Fruit fly (Drosophila melanogaster): ENCODE data around the gene Gr61a.
A peak's percentile ranks its signal among the peaks of the same experiment; 100 is the strongest.

Gr61a gene

dm6 chr3L:813229-813837 is 27.9 kb upstream of the Gr61a start (continued):
- TF ChIP-seq CG1621 (tag; optimal IDR thresholded peaks at IDR 0.05) (peak; percentile 92), CG32006 (GFP tag; optimal IDR thresholded peaks at IDR 0.05) (peak; percentile 96), Ets21C (GFP tag; optimal IDR thresholded peaks at IDR 0.05) (no peak), spab (GFP tag; optimal IDR thresholded peaks at IDR 0.05) (peak; percentile 87), CG9139 (GFP tag; optimal IDR thresholded peaks at IDR 0.05) (peak; percentile 73), Ets96B (tag; optimal IDR thresholded peaks at IDR 0.05) (peak; percentile 92), CG10669 (GFP tag; optimal IDR thresholded peaks at IDR 0.05) (peak; percentile 90), Gug (GFP tag; IDR thresholded peaks at IDR 0.05) (peak; percentile 96), Sox15 (GFP tag; optimal IDR thresholded peaks at IDR 0.05) (peak; percentile 51), salr (GFP tag; optimal IDR thresholded peaks at IDR 0.05) (peak; percentile 85 to 88), Lpt (GFP tag; optimal IDR thresholded peaks at IDR 0.05) (peak; percentile 93), CG34406 (GFP tag; optimal IDR thresholded peaks at IDR 0.05) (peak; percentile 62), CG3032 (tag; optimal IDR thresholded peaks at IDR 0.05) (peak; percentile 90), Eip93F (GFP tag; optimal IDR thresholded peaks at IDR 0.05) (no peak), OdsH (GFP tag; optimal IDR thresholded peaks at IDR 0.05) (peak; percentile 89), achi (GFP tag; optimal IDR thresholded peaks at IDR 0.05) (peak; percentile 89), topi (GFP tag; optimal IDR thresholded peaks at IDR 0.05) (peak; percentile 47)

dm6 chr3L:813911-814310 is 27.3 kb upstream of the Gr61a start:
- peak; percentile 0 for TF ChIP-seq dsx (GFP tag; optimal IDR thresholded peaks at IDR 0.05; ENCODE audit: poor library complexity, severe bottlenecking)
- peak; percentile 75 for TF ChIP-seq Eip78C (GFP tag)
- TF ChIP-seq Lpt (GFP tag; optimal IDR thresholded peaks at IDR 0.05), result peak; percentile 15
- no peak for TF ChIP-seq Hr38 (GFP tag; optimal IDR thresholded peaks at IDR 0.05)
- no peak for TF ChIP-seq fkh (GFP tag; optimal IDR thresholded peaks at IDR 0.05)
- no peak for TF ChIP-seq OdsH (GFP tag; optimal IDR thresholded peaks at IDR 0.05)
- no peak for TF ChIP-seq CG10631 (GFP tag; optimal IDR thresholded peaks at IDR 0.05)
- TF ChIP-seq CG7368 (GFP tag; optimal IDR thresholded peaks at IDR 0.05), result peak; percentile 44
- peak; percentile 12 for TF ChIP-seq Ets96B (tag; optimal IDR thresholded peaks at IDR 0.05)
- TF ChIP-seq CG32006 (GFP tag; optimal IDR thresholded peaks at IDR 0.05), result peak; percentile 30
- peak; percentile 22 for TF ChIP-seq achi (GFP tag; optimal IDR thresholded peaks at IDR 0.05)
- TF ChIP-seq pdm3 (GFP tag; optimal IDR thresholded peaks at IDR 0.05), result peak; percentile 28
- TF ChIP-seq CG11294 (GFP tag; IDR thresholded peaks at IDR 0.05), result no peak
- TF ChIP-seq CG3032 (tag; optimal IDR thresholded peaks at IDR 0.05), result peak; percentile 22
- TF ChIP-seq CG3919 (GFP tag; optimal IDR thresholded peaks at IDR 0.05), result peak; percentile 34
- peak; percentile 14 for TF ChIP-seq spab (GFP tag; optimal IDR thresholded peaks at IDR 0.05)
- TF ChIP-seq CG6163 (GFP tag; IDR thresholded peaks at IDR 0.05), result peak; percentile 54
- TF ChIP-seq Gug (GFP tag; IDR thresholded peaks at IDR 0.05), result peak; percentile 27; the same call in 1 of the 2 replicates
- TF ChIP-seq CG10669 (GFP tag; optimal IDR thresholded peaks at IDR 0.05), result peak; percentile 16
- TF ChIP-seq CG15336 (GFP tag; IDR thresholded peaks at IDR 0.05), result no peak
- TF ChIP-seq CG8632 (GFP tag; optimal IDR thresholded peaks at IDR 0.05), result no peak
- TF ChIP-seq eg (GFP tag; IDR thresholded peaks at IDR 0.05), result peak; percentile 40; the same call in 2 of the 3 replicates
- peak in 1 of 2 experiments; percentile 25 for TF ChIP-seq ss (GFP tag; optimal IDR thresholded peaks at IDR 0.05)
- TF ChIP-seq CG31627 (GFP tag; optimal IDR thresholded peaks at IDR 0.05), result no peak
- TF ChIP-seq CG8319 (GFP tag; optimal IDR thresholded peaks at IDR 0.05), result no peak
- no peak for TF ChIP-seq CG6854 (GFP tag; optimal IDR thresholded peaks at IDR 0.05)
- TF ChIP-seq net (GFP tag; optimal IDR thresholded peaks at IDR 0.05), result peak; percentile 28
- TF ChIP-seq svp (GFP tag), result no peak
- no peak for TF ChIP-seq lz (GFP tag; optimal IDR thresholded peaks at IDR 0.05)
- TF ChIP-seq CG6792 (GFP tag; optimal IDR thresholded peaks at IDR 0.05), result no peak
- TF ChIP-seq Hr4 (GFP tag; optimal IDR thresholded peaks at IDR 0.05), result no peak

Data from whole organism, prepupa.